Fruit fly (Drosophila melanogaster): ENCODE data around the gene CG14455.

Gene CG14455

dm6 chr3L:22727739-22728335, 41.0 kb upstream of the CG14455 start, which contains the start of the genes CG14450 and CG11367 (continued):
- TF ChIP-seq CG2199 (GFP tag; IDR thresholded peaks at IDR 0.05) = no peak
- no peak for TF ChIP-seq CG32772 (GFP tag; IDR thresholded peaks at IDR 0.05)
- no peak for TF ChIP-seq CG6765 (GFP tag; optimal IDR thresholded peaks at IDR 0.05)
- TF ChIP-seq gro (GFP tag; optimal IDR thresholded peaks at IDR 0.05) = peak; percentile 49
- TF ChIP-seq Rx (GFP tag; IDR thresholded peaks at IDR 0.05) = no peak
- peak; percentile 29; the same call in 1 of the 2 replicates for TF ChIP-seq Xrp1 (GFP tag; IDR thresholded peaks at IDR 0.05)
- TF ChIP-seq croc (GFP tag; conservative IDR thresholded peaks at IDR 0.05) = no peak
- no peak for TF ChIP-seq Gsc (GFP tag; IDR thresholded peaks at IDR 0.05)
- TF ChIP-seq dmrt11E (tag; optimal IDR thresholded peaks at IDR 0.05) = no peak
- 0 out of 2 replicates have a peak, but pooled peaks have one; percentile 21 for TF ChIP-seq CG3847 (GFP tag; IDR thresholded peaks at IDR 0.05)
- TF ChIP-seq CG9215 (GFP tag; IDR thresholded peaks at IDR 0.05) = no peak
- TF ChIP-seq HLH3B (GFP tag; IDR thresholded peaks at IDR 0.05) = no peak
- peak in 1 of 2 experiments; percentile 48 for TF ChIP-seq Pdp1 (GFP tag; optimal IDR thresholded peaks at IDR 0.05)
- TF ChIP-seq bcd (GFP tag; optimal IDR thresholded peaks at IDR 0.05) = no peak
- no peak for TF ChIP-seq br (optimal IDR thresholded peaks at IDR 0.05)
- TF ChIP-seq BtbVII (GFP tag; optimal IDR thresholded peaks at IDR 0.05) = peak; percentile 27
- peak; percentile 66 for TF ChIP-seq lbe (GFP tag; optimal IDR thresholded peaks at IDR 0.05)
- TF ChIP-seq E2f1 (GFP tag; IDR thresholded peaks at IDR 0.05) = no peak
- no peak for TF ChIP-seq Ssrp (tag; optimal IDR thresholded peaks at IDR 0.05)
- no peak for TF ChIP-seq CG7357 (GFP tag; IDR thresholded peaks at IDR 0.05)
- TF ChIP-seq CG12659 (GFP tag; optimal IDR thresholded peaks at IDR 0.05) = peak; percentile 64
- no peak for TF ChIP-seq slou (GFP tag; optimal IDR thresholded peaks at IDR 0.05)
- no peak for TF ChIP-seq Stat92E (GFP tag; optimal IDR thresholded peaks at IDR 0.05)
- TF ChIP-seq sisA (GFP tag; IDR thresholded peaks at IDR 0.05) = no peak
- TF ChIP-seq D19B (GFP tag; optimal IDR thresholded peaks at IDR 0.05) = no peak
- TF ChIP-seq tup (GFP tag; optimal IDR thresholded peaks at IDR 0.05) = no peak
- TF ChIP-seq nerfin-1 (tag; optimal IDR thresholded peaks at IDR 0.05) = peak; percentile 35
- TF ChIP-seq CG9932 (GFP tag; IDR thresholded peaks at IDR 0.05) = peak; percentile 40; the same call in 1 of the 2 replicates
- no peak for TF ChIP-seq Nf-YA (GFP tag; IDR thresholded peaks at IDR 0.05)
- TF ChIP-seq CG8290 (GFP tag; optimal IDR thresholded peaks at IDR 0.05) = peak; percentile 46
- peak; percentile 26 to 55 for TF ChIP-seq CG8290 (tag; optimal IDR thresholded peaks at IDR 0.05)
- TF ChIP-seq ERR (GFP tag; optimal IDR thresholded peaks at IDR 0.05) = no peak
- no peak for TF ChIP-seq CG10654 (GFP tag; optimal IDR thresholded peaks at IDR 0.05)
- no peak for TF ChIP-seq chif (GFP tag; optimal IDR thresholded peaks at IDR 0.05)
- TF ChIP-seq CG6683 (GFP tag; optimal IDR thresholded peaks at IDR 0.05) = no peak
- TF ChIP-seq sens (GFP tag) = peak; percentile 70
- TF ChIP-seq CG1602 (GFP tag; optimal IDR thresholded peaks at IDR 0.05) = no peak
- TF ChIP-seq CG14965 (GFP tag; optimal IDR thresholded peaks at IDR 0.05; ENCODE audit: borderline replicate concordance) = no peak
- TF ChIP-seq CG9727 (GFP tag; optimal IDR thresholded peaks at IDR 0.05) = no peak
- no peak for TF ChIP-seq sim (GFP tag; IDR thresholded peaks at IDR 0.05)
- TF ChIP-seq tll (GFP tag; optimal IDR thresholded peaks at IDR 0.05) = peak in 1 of 2 experiments; percentile 21
- peak; percentile 46 for TF ChIP-seq grau (tag; optimal IDR thresholded peaks at IDR 0.05)
- TF ChIP-seq CG7556 (GFP tag; optimal IDR thresholded peaks at IDR 0.05) = peak; percentile 2
- TF ChIP-seq lov (optimal IDR thresholded peaks at IDR 0.05) = no peak
- no peak for TF ChIP-seq lov (GFP tag; IDR thresholded peaks at IDR 0.05)
- TF ChIP-seq phol (tag; optimal IDR thresholded peaks at IDR 0.05) = peak; percentile 50
- TF ChIP-seq Six4 (GFP tag; optimal IDR thresholded peaks at IDR 0.05) = peak; percentile 13
- no peak for TF ChIP-seq hkb (optimal IDR thresholded peaks at IDR 0.05)
- TF ChIP-seq hkb (GFP tag; IDR thresholded peaks at IDR 0.05) = no peak
- no peak for TF ChIP-seq Aef1 (GFP tag; IDR thresholded peaks at IDR 0.05)
- TF ChIP-seq inv (GFP tag; IDR thresholded peaks at IDR 0.05; ENCODE audit: partially characterized antibody) = peak; percentile 39; the same call in 1 of the 2 replicates
- TF ChIP-seq CHES-1-like (GFP tag; optimal IDR thresholded peaks at IDR 0.05) = no peak
